Worm (Caenorhabditis elegans) whole organism, L4 larva: ENCODE results near the gene srsx-21.

Experiments
- D1046.2 ChIP-seq: fragments of 200-800 bp; sonication (Bioruptor generic); IDR thresholded peaks from 2 replicates; pipeline ENCODE4 v1.3.6; 2022; ENCODE audit warnings: missing genetic modification characterization, missing compliant biosample characterization
- F10B5.3 ChIP-seq: sonication (generic microtip); optimal IDR thresholded peaks from 2 replicates; lab custom pipeline; 2016; ENCODE audit warnings: mild to moderate bottlenecking, missing genetic modification characterization, missing compliant biosample characterization
- F37D6.2 ChIP-seq: sonication (generic microtip); optimal IDR thresholded peaks from 2 replicates; lab custom pipeline; 2016; ENCODE audit warnings: mild to moderate bottlenecking, missing genetic modification characterization, missing compliant biosample characterization
- R02D3.7 ChIP-seq: fragments of 150-350 bp; sonication (generic microtip); optimal IDR thresholded peaks from 3 replicates; lab custom pipeline; 2014; ENCODE audit warnings: missing biosample characterization, missing genetic modification characterization
- Y5F2A.4 ChIP-seq: fragments of 200-800 bp; sonication (Bioruptor generic); optimal IDR thresholded peaks from 2 replicates; lab custom pipeline; 2018; ENCODE audit warnings: mild to moderate bottlenecking, missing genetic modification characterization, missing compliant biosample characterization
- ZK546.5 ChIP-seq, 2 experiments: sonication (generic microtip); optimal IDR thresholded peaks; 2 replicates each; lab custom pipeline; 2017; ENCODE audit warnings: missing biosample characterization in 2 of 2, missing genetic modification characterization in 2 of 2
- ama-1 ChIP-seq: fragments of 150-350 bp; optimal IDR thresholded peaks from 2 replicates; lab custom pipeline; 2014; ENCODE audit warnings: inconsistent platforms, mixed read lengths
- ceh-28 ChIP-seq: fragments of 150-350 bp; optimal IDR thresholded peaks from 2 replicates; lab custom pipeline; 2014; ENCODE audit warnings: missing biosample characterization, missing genetic modification reagents, missing genetic modification characterization
- ceh-44 ChIP-seq: fragments of 200-800 bp; sonication (Bioruptor generic); IDR thresholded peaks from 2 replicates; pipeline ENCODE4 v1.3.6; 2022; ENCODE audit warnings: missing genetic modification reagents, missing genetic modification characterization, missing compliant biosample characterization
- ceh-62 ChIP-seq: sonication (generic microtip); optimal IDR thresholded peaks from 2 replicates; lab custom pipeline; 2017; ENCODE audit warnings: missing biosample characterization, missing genetic modification characterization
- ces-1 ChIP-seq: fragments of 150-350 bp; sonication (generic microtip); optimal IDR thresholded peaks from 4 replicates; lab custom pipeline; 2014; ENCODE audit warnings: missing biosample characterization, missing genetic modification reagents, missing genetic modification characterization
- ctbp-1 ChIP-seq: fragments of 200-800 bp; sonication (Bioruptor generic); IDR thresholded peaks from 2 replicates; pipeline ENCODE4 v1.3.6; 2022; ENCODE audit warnings: missing genetic modification reagents, missing genetic modification characterization, missing compliant biosample characterization
- daf-19 ChIP-seq: fragments of 200-800 bp; sonication (Bioruptor generic); conservative IDR thresholded peaks from 2 replicates; pipeline ENCODE4 v1.3.6; 2022; ENCODE audit warnings: missing genetic modification characterization, missing compliant biosample characterization
- daf-8 ChIP-seq: fragments of 200-800 bp; sonication (Bioruptor generic); IDR thresholded peaks from 2 replicates; pipeline ENCODE4 v1.3.6; 2022; ENCODE audit warnings: missing genetic modification characterization, missing compliant biosample characterization
- dmd-6 ChIP-seq: fragments of 200-800 bp; sonication (Bioruptor generic); IDR thresholded peaks from 2 replicates; pipeline ENCODE4 v1.3.6; 2022; ENCODE audit warnings: missing genetic modification reagents, missing genetic modification characterization, missing compliant biosample characterization
- dmd-9 ChIP-seq: fragments of 200-800 bp; sonication (Bioruptor generic); IDR thresholded peaks from 2 replicates; pipeline ENCODE4 v1.3.6; 2022; ENCODE audit warnings: missing genetic modification reagents, missing genetic modification characterization, missing compliant biosample characterization
- dpl-1 ChIP-seq: fragments of 150-350 bp; optimal IDR thresholded peaks from 2 replicates; lab custom pipeline; 2014; ENCODE audit warnings: missing biosample characterization, missing genetic modification reagents, missing genetic modification characterization
- duxl-1 ChIP-seq: sonication (generic microtip); optimal IDR thresholded peaks from 2 replicates; lab custom pipeline; 2016; ENCODE audit warnings: mild to moderate bottlenecking, missing genetic modification characterization, moderate library complexity, missing compliant biosample characterization; ENCODE audit not compliant: poor library complexity
- egl-43 ChIP-seq: fragments of 200-800 bp; sonication (Bioruptor generic); IDR thresholded peaks from 2 replicates; pipeline ENCODE4 v1.3.6; 2022; ENCODE audit warnings: missing genetic modification reagents, missing genetic modification characterization, missing compliant biosample characterization
- fkh-10 ChIP-seq: fragments of 150-350 bp; optimal IDR thresholded peaks from 2 replicates; lab custom pipeline; 2014; ENCODE audit warnings: missing biosample characterization, missing genetic modification reagents, missing genetic modification characterization
- fos-1 ChIP-seq: fragments of 150-350 bp; optimal IDR thresholded peaks from 2 replicates; lab custom pipeline; 2014; ENCODE audit warnings: missing biosample characterization, missing genetic modification characterization
- hlh-11 ChIP-seq: fragments of 200-800 bp; sonication (Bioruptor generic); optimal IDR thresholded peaks from 2 replicates; lab custom pipeline; 2018; ENCODE audit warnings: mild to moderate bottlenecking, missing genetic modification characterization, missing compliant biosample characterization
- jun-1 ChIP-seq: fragments of 150-350 bp; optimal IDR thresholded peaks from 2 replicates; lab custom pipeline; 2014; ENCODE audit warnings: missing biosample characterization, missing genetic modification reagents, missing genetic modification characterization
- lin-1 ChIP-seq: fragments of 200-800 bp; sonication (Bioruptor generic); IDR thresholded peaks from 2 replicates; pipeline ENCODE4 v1.3.6; 2022; ENCODE audit warnings: missing genetic modification reagents, missing genetic modification characterization, missing compliant biosample characterization
- lin-15B ChIP-seq: fragments of 150-350 bp; sonication (generic microtip); optimal IDR thresholded peaks from 3 replicates; lab custom pipeline; 2014; ENCODE audit warnings: missing biosample characterization, missing genetic modification characterization
- lir-3 ChIP-seq: sonication (generic microtip); optimal IDR thresholded peaks from 2 replicates; lab custom pipeline; 2016; ENCODE audit warnings: mild to moderate bottlenecking, missing genetic modification characterization, missing compliant biosample characterization
- lsy-2 ChIP-seq, 2 experiments: fragments of 150-350 bp in 1 of 2; sonication (generic microtip) in 1 of 2; optimal IDR thresholded peaks; 2 replicates each; lab custom pipeline; 2014 to 2017; ENCODE audit warnings: missing biosample characterization in 2 of 2, missing genetic modification characterization in 2 of 2
- madf-9 ChIP-seq: fragments of 200-800 bp; sonication (Bioruptor generic); conservative IDR thresholded peaks from 2 replicates; pipeline ENCODE4 v1.3.6; 2022; ENCODE audit warnings: missing genetic modification reagents, missing genetic modification characterization, missing compliant biosample characterization
- mdt-29 ChIP-seq: fragments of 200-800 bp; sonication (Bioruptor generic); IDR thresholded peaks from 2 replicates; pipeline ENCODE4 v1.3.6; 2022; ENCODE audit warnings: missing genetic modification reagents, missing genetic modification characterization, missing compliant biosample characterization
- mep-1 ChIP-seq: fragments of 150-350 bp; sonication (generic microtip); optimal IDR thresholded peaks from 3 replicates; lab custom pipeline; 2014; ENCODE audit warnings: missing biosample characterization, missing genetic modification characterization
- nhr-11 ChIP-seq: fragments of 150-350 bp; optimal IDR thresholded peaks from 2 replicates; lab custom pipeline; 2014; ENCODE audit warnings: missing biosample characterization, missing genetic modification characterization
- nhr-25 ChIP-seq: sonication (generic microtip); optimal IDR thresholded peaks from 2 replicates; lab custom pipeline; 2017; ENCODE audit warnings: missing genetic modification characterization, mild to moderate bottlenecking, missing compliant biosample characterization, antibody characterized with exemption, moderate library complexity, borderline replicate concordance; ENCODE audit not compliant: insufficient read depth
- nhr-28 ChIP-seq: fragments of 150-350 bp; optimal IDR thresholded peaks from 2 replicates; lab custom pipeline; 2014; ENCODE audit warnings: missing biosample characterization, missing genetic modification characterization
- nhr-42 ChIP-seq: fragments of 200-800 bp; sonication (Bioruptor generic); IDR thresholded peaks from 2 replicates; pipeline ENCODE4 v1.3.6; 2022; ENCODE audit warnings: missing genetic modification characterization, missing compliant biosample characterization
- nhr-77 ChIP-seq: fragments of 150-350 bp; optimal IDR thresholded peaks from 2 replicates; lab custom pipeline; 2014; ENCODE audit warnings: missing biosample characterization, missing genetic modification characterization
- php-3 ChIP-seq: fragments of 200-800 bp; sonication (Bioruptor generic); IDR thresholded peaks from 2 replicates; pipeline ENCODE4 v1.3.6; 2022; ENCODE audit warnings: missing genetic modification reagents, missing genetic modification characterization, missing compliant biosample characterization
- saeg-2 ChIP-seq: fragments of 200-800 bp; sonication (Bioruptor generic); IDR thresholded peaks from 2 replicates; pipeline ENCODE4 v1.3.6; 2022; ENCODE audit warnings: missing genetic modification reagents, missing genetic modification characterization, missing compliant biosample characterization
- skn-1 ChIP-seq: fragments of 150-350 bp; optimal IDR thresholded peaks from 2 replicates; lab custom pipeline; 2014; ENCODE audit warnings: missing biosample characterization, missing genetic modification characterization
- snpc-1.2 ChIP-seq: fragments of 200-800 bp; sonication (Bioruptor generic); IDR thresholded peaks from 2 replicates; pipeline ENCODE4 v1.3.6; 2022; ENCODE audit warnings: missing genetic modification reagents, missing genetic modification characterization, missing compliant biosample characterization
- snpc-4 ChIP-seq: fragments of 150-350 bp; optimal IDR thresholded peaks from 2 replicates; lab custom pipeline; 2014; ENCODE audit warnings: missing biosample characterization, missing genetic modification characterization
- spr-3 ChIP-seq: fragments of 200-800 bp; sonication (Bioruptor generic); optimal IDR thresholded peaks from 2 replicates; lab custom pipeline; 2018; ENCODE audit warnings: mild to moderate bottlenecking, missing genetic modification characterization, missing compliant biosample characterization
- tag-97 ChIP-seq: fragments of 200-800 bp; sonication (Bioruptor generic); IDR thresholded peaks from 2 replicates; pipeline ENCODE4 v1.3.6; 2022; ENCODE audit warnings: missing genetic modification characterization, missing compliant biosample characterization
- unc-130 ChIP-seq: sonication (generic microtip); optimal IDR thresholded peaks from 2 replicates; lab custom pipeline; 2016; ENCODE audit warnings: missing genetic modification reagents, missing genetic modification characterization, missing compliant biosample characterization
- unc-39 ChIP-seq: sonication (generic microtip); optimal IDR thresholded peaks from 2 replicates; lab custom pipeline; 2017; ENCODE audit warnings: missing biosample characterization, missing genetic modification characterization
- unc-62 ChIP-seq, 3 experiments: fragments of 150-350 bp in 1 of 3; sonication (generic microtip); optimal IDR thresholded peaks in 2 of 3; peaks in 1 of 3; 1 replicate in 1 of 3; 2 replicates in 2 of 3; lab custom pipeline; 2014 to 2017; ENCODE audit warnings: missing biosample characterization in 3 of 3, missing genetic modification characterization in 3 of 3, missing genetic modification reagents in 3 of 3, missing genotype in 1 of 3
- zag-1 ChIP-seq: fragments of 150-350 bp; optimal IDR thresholded peaks from 2 replicates; lab custom pipeline; 2014; ENCODE audit warnings: missing biosample characterization, missing genetic modification characterization
- zfp-3 ChIP-seq: fragments of 200-800 bp; sonication (Bioruptor generic); conservative IDR thresholded peaks from 2 replicates; pipeline ENCODE4 v1.3.6; 2022; ENCODE audit warnings: missing genetic modification reagents, missing genetic modification characterization, missing compliant biosample characterization
- zip-11 ChIP-seq: fragments of 200-800 bp; sonication (Bioruptor generic); IDR thresholded peaks from 2 replicates; pipeline ENCODE4 v1.3.6; 2022; ENCODE audit warnings: missing genetic modification characterization, missing compliant biosample characterization
- ztf-7 ChIP-seq: fragments of 150-350 bp; optimal IDR thresholded peaks from 2 replicates; lab custom pipeline; 2014; ENCODE audit warnings: missing biosample characterization, missing genetic modification characterization

srsx-21 gene

DNA sequence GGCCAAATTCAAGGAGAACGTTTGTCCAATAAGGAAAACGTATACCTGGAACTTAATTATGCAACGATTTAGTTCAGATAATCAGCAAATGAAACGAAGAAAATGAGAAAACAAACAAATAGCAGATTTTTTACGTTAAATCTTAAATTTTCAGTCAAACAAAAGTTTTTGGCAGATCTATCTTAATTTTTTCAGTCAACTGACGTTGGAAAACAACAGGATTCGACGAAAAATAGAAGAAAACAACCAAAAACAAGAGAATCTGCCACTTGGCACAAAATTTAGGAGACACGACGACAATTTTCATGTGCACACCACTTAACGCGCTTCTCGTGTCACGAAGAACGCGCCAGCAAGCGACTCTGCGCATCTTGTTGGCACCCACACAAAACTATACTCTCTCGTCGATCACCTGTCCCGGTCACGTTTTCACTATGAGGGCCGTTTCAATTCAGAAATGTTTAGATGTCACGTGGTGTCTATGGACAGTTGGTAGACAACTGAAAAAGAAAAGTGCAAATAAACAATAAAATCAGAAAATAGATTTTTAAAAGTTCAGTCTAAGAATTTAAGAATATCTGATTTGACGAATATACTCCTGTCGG, 48.0 kb upstream of the srsx-21 start, which contains the start of gene ztf-7 (continued):
- no peak for TF ChIP-seq snpc-4 (tag; lab: Kevin White, UChicago)
- TF ChIP-seq ceh-28 (tag; lab: Kevin White, UChicago) = no peak
- TF ChIP-seq mdt-29 = peak; percentile 95
- TF ChIP-seq ztf-7 (tag; lab: Kevin White, UChicago) = peak; percentile 73
- TF ChIP-seq skn-1 (tag; lab: Kevin White, UChicago) = peak; percentile 29
- TF ChIP-seq dmd-6 = peak; percentile 99
- TF ChIP-seq unc-62 (GFP tag; optimal IDR thresholded peaks at IDR 0.05 in 1 of 2; lab: Kevin White, UChicago) = no peak
- TF ChIP-seq unc-62 (tag; optimal IDR thresholded peaks at IDR 0.05; lab: Kevin White, UChicago) = no peak
- peak; percentile 80 to 95 for TF ChIP-seq lsy-2 (tag; optimal IDR thresholded peaks at IDR 0.05; lab: Kevin White, UChicago)
- no peak for TF ChIP-seq ces-1 (GFP tag; lab: Kevin White, UChicago)
- TF ChIP-seq, all 104 proteins: peak for 63

DNA sequence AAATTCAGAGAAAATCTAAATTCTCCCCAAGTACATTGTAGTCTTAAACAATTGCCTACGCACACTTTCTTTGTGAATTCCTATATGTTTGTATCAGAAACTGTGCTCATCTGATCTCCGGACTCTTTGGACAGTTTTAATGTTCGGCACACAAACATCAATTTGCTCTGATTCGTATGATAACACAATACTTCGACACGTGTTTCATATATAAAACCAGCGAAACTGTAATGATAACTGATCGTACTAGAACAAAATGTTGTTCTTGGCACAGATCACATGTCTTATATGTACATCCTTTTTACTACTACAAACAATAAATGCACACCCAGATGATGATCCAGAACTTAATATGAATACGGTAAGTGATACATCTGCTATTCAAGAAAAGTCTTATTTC, 46.4 kb upstream of the srsx-21 start, which contains the start of gene lipl-2:
lipl-2 (plus strand) TSS at position 236 of the 400 bp plus-strand sequence.
- peak; percentile 62; the same call in 1 of the 2 replicates for TF ChIP-seq nhr-42 (GFP tag; lab: Robert Waterston, UW)
- no peak for TF ChIP-seq ceh-44 (GFP tag; lab: Robert Waterston, UW)
- TF ChIP-seq lin-15B (tag; lab: Kevin White, UChicago) = no peak
- no peak for TF ChIP-seq fos-1 (tag; lab: Kevin White, UChicago)
- TF ChIP-seq egl-43 (GFP tag; lab: Robert Waterston, UW) = no peak
- no peak for TF ChIP-seq zip-11
- no peak for TF ChIP-seq tag-97 (GFP tag; lab: Robert Waterston, UW)
- TF ChIP-seq php-3 (GFP tag; lab: Robert Waterston, UW) = peak; percentile 69
- TF ChIP-seq ama-1 = no peak
- no peak for TF ChIP-seq nhr-25 (tag; lab: Kevin White, UChicago)
- no peak for TF ChIP-seq unc-39
- peak; percentile 60 for TF ChIP-seq nhr-77 (tag; lab: Kevin White, UChicago)
- no peak for TF ChIP-seq F10B5.3 (tag; lab: Kevin White, UChicago)
- TF ChIP-seq dpl-1 (GFP tag; lab: Kevin White, UChicago) = no peak
- no peak for TF ChIP-seq nhr-11
- no peak for TF ChIP-seq lir-3
- TF ChIP-seq ctbp-1 (GFP tag; lab: Robert Waterston, UW) = no peak
- no peak for TF ChIP-seq spr-3 (GFP tag; lab: Kevin White, UChicago)
- peak; percentile 82 for TF ChIP-seq hlh-11 (tag; lab: Kevin White, UChicago)
- peak; percentile 92 for TF ChIP-seq nhr-28 (tag; lab: Kevin White, UChicago)
- TF ChIP-seq ZK546.5 (tag; optimal IDR thresholded peaks at IDR 0.05; lab: Kevin White, UChicago) = no peak
- TF ChIP-seq fkh-10 (GFP tag; lab: Kevin White, UChicago) = no peak
- no peak for TF ChIP-seq skn-1 (tag; lab: Kevin White, UChicago)
- TF ChIP-seq zag-1 (tag; lab: Kevin White, UChicago) = no peak
- TF ChIP-seq F37D6.2 = no peak
- TF ChIP-seq D1046.2 = no peak
- TF ChIP-seq snpc-4 (tag; lab: Kevin White, UChicago) = no peak
- TF ChIP-seq saeg-2 = no peak
- TF ChIP-seq unc-62 (GFP tag; optimal IDR thresholded peaks at IDR 0.05 in 1 of 2; lab: Kevin White, UChicago) = peak in 1 of 2 experiments; percentile 26
- TF ChIP-seq unc-62 (tag; optimal IDR thresholded peaks at IDR 0.05; lab: Kevin White, UChicago) = no peak
- TF ChIP-seq dmd-6 = peak; percentile 79
- TF ChIP-seq ztf-7 (tag; lab: Kevin White, UChicago) = no peak
- TF ChIP-seq R02D3.7 = no peak
- no peak for TF ChIP-seq ceh-62 (tag; lab: Kevin White, UChicago)
- no peak for TF ChIP-seq duxl-1 (tag; lab: Kevin White, UChicago)
- TF ChIP-seq snpc-1.2 (GFP tag; lab: Robert Waterston, UW) = no peak
- no peak for TF ChIP-seq Y5F2A.4 (GFP tag; lab: Kevin White, UChicago)
- TF ChIP-seq daf-8 = no peak
- TF ChIP-seq dmd-9 = no peak
- no peak for TF ChIP-seq jun-1
- no peak for TF ChIP-seq unc-130 (GFP tag; lab: Kevin White, UChicago)
- no peak for TF ChIP-seq daf-19 (GFP tag; lab: Robert Waterston, UW)
- no peak for TF ChIP-seq madf-9
- no peak for TF ChIP-seq zfp-3 (GFP tag; lab: Robert Waterston, UW)
- TF ChIP-seq lin-1 (GFP tag; lab: Robert Waterston, UW) = no peak
- TF ChIP-seq mep-1 (tag; lab: Kevin White, UChicago) = no peak
